Worm (Caenorhabditis elegans): ENCODE data around the gene F48F7.5.

DNA sequence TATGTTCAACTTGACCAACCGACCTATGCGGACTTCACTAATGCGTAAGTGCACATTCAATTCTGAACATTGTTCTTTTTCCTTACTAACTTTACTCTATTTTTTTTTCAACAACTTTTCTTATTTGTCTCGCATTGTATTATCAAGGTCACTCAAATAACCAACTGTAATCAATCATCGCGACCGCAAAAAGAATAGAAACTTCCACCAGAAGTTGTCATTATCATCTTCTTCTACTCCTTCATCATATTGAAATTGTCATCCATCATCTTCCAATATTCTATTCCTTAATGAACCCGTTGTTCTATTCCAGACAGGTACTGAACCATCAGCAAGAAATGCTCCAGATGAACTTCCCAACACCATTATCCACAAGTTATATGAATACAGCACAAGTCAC lies 36.1 kb upstream of the F48F7.5 start:
- TF ChIP-seq mep-1 (tag; optimal IDR thresholded peaks at IDR 0.05), result no peak
- no peak for TF ChIP-seq egl-27 (tag; optimal IDR thresholded peaks at IDR 0.05)
- no peak for TF ChIP-seq skn-1 (tag; optimal IDR thresholded peaks at IDR 0.05)
- TF ChIP-seq pag-3 (tag; optimal IDR thresholded peaks at IDR 0.05; ENCODE audit: borderline replicate concordance, insufficient read depth), result no peak
- no peak for TF ChIP-seq swsn-7 (tag; optimal IDR thresholded peaks at IDR 0.05)
- no peak for TF ChIP-seq nhr-28 (tag; optimal IDR thresholded peaks at IDR 0.05)
- no peak for TF ChIP-seq elt-2 (tag; optimal IDR thresholded peaks at IDR 0.05)
- TF ChIP-seq nhr-71 (tag; optimal IDR thresholded peaks at IDR 0.05), result peak; percentile 47
- TF ChIP-seq ceh-82 (tag; optimal IDR thresholded peaks at IDR 0.05), result no peak
- no peak for TF ChIP-seq nhr-237 (tag; optimal IDR thresholded peaks at IDR 0.05)
- no peak for TF ChIP-seq F16B12.6 (tag; optimal IDR thresholded peaks at IDR 0.05)
- no peak for TF ChIP-seq lin-39 (tag; optimal IDR thresholded peaks at IDR 0.05)

All from whole organism, L1 larva.